Fruit fly (Drosophila melanogaster): Measurements from ENCODE around the gene Ids.

- no peak for TF ChIP-seq jim (GFP tag; optimal IDR thresholded peaks at IDR 0.05)
- TF ChIP-seq psq (GFP tag; optimal IDR thresholded peaks at IDR 0.05) = no peak
- no peak for TF ChIP-seq Hr83 (GFP tag; optimal IDR thresholded peaks at IDR 0.05; ENCODE audit: poor library complexity, severe bottlenecking)
- no peak for TF ChIP-seq CG32264 (GFP tag; optimal IDR thresholded peaks at IDR 0.05)
- TF ChIP-seq sage (GFP tag; optimal IDR thresholded peaks at IDR 0.05) = no peak
- TF ChIP-seq OdsH (GFP tag; optimal IDR thresholded peaks at IDR 0.05) = no peak
- no peak for TF ChIP-seq Myc (optimal IDR thresholded peaks at IDR 0.05)
These were observed 36.9 kb downstream of the Ids start for dm6 chr3L:3414796-3415568.
